Fruit fly (Drosophila melanogaster): ENCODE measurements around the gene cpo.
A peak's percentile ranks its signal among the peaks of the same experiment; 100 is the strongest.

Gene cpo

DNA sequence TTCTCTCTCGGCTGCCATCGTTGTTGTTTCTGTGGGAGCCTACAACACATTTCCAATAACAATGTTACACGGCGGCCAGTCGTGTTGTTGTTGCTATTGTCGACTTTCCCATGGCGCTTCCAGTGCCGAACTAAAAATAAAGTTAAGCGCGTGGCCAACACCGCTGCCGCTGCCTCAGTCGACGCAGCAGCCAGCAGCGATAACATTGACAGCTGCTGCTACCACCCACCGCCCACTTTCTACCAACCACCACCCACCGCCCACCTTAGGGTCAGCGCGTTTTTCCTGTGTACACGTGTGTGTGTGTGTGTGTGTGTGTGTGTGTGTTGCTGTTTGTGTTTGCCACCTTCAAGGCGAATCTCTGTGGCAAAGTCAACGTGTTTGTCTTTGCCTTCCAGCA lies 18.6 kb upstream of the cpo start (continued):
- no peak for TF ChIP-seq corto (GFP tag; optimal IDR thresholded peaks at IDR 0.05)
- no peak for TF ChIP-seq sqz (GFP tag; optimal IDR thresholded peaks at IDR 0.05)
- TF ChIP-seq maf-S (GFP tag; optimal IDR thresholded peaks at IDR 0.05) = no peak
- no peak for TF ChIP-seq CG6654 (GFP tag; optimal IDR thresholded peaks at IDR 0.05)
- no peak for TF ChIP-seq ham (GFP tag; IDR thresholded peaks at IDR 0.05)
- TF ChIP-seq CG11723 (GFP tag; optimal IDR thresholded peaks at IDR 0.05) = no peak
- TF ChIP-seq gce (GFP tag; IDR thresholded peaks at IDR 0.05) = no peak

dm6 chr3R:17902233-17902632 lies 17.4 kb upstream of the cpo start:
- TF ChIP-seq bbx (GFP tag; IDR thresholded peaks at IDR 0.05; ENCODE audit: partially characterized antibody) (peak; percentile 71), chif (GFP tag; optimal IDR thresholded peaks at IDR 0.05) (no peak), CG33213 (GFP tag; optimal IDR thresholded peaks at IDR 0.05) (no peak), CG10462 (GFP tag; optimal IDR thresholded peaks at IDR 0.05) (no peak), CG17912 (GFP tag; optimal IDR thresholded peaks at IDR 0.05) (no peak), chinmo (GFP tag; IDR thresholded peaks at IDR 0.05; ENCODE audit: partially characterized antibody) (0 out of 4 replicates have a peak, but pooled peaks have one; percentile 23), CG6813 (GFP tag; optimal IDR thresholded peaks at IDR 0.05) (no peak), CG8478 (optimal IDR thresholded peaks at IDR 0.05) (peak; percentile 41), BEAF-32 (GFP tag; optimal IDR thresholded peaks at IDR 0.05) (no peak), Bgb (GFP tag; IDR thresholded peaks at IDR 0.05; ENCODE audit: partially characterized antibody) (peak; percentile 45; the same call in 1 of the 2 replicates), Sox100B (GFP tag; optimal IDR thresholded peaks at IDR 0.05) (no peak), CG43689 (GFP tag; IDR thresholded peaks at IDR 0.05) (no peak), NC2α (GFP tag; optimal IDR thresholded peaks at IDR 0.05) (no peak), ewg (GFP tag; optimal IDR thresholded peaks at IDR 0.05) (peak; percentile 90), Hr3 (GFP tag; optimal IDR thresholded peaks at IDR 0.05) (no peak), gt (GFP tag; IDR thresholded peaks at IDR 0.05) (no peak), crol (GFP tag; IDR thresholded peaks at IDR 0.05) (peak; percentile 37; the same call in 1 of the 2 replicates), CG12769 (tag; optimal IDR thresholded peaks at IDR 0.05) (no peak), nerfin-1 (tag; optimal IDR thresholded peaks at IDR 0.05) (peak; percentile 99), CG7963 (GFP tag; IDR thresholded peaks at IDR 0.05; ENCODE audit: partially characterized antibody) (peak; percentile 48; the same call in 2 of the 3 replicates), seq (GFP tag; IDR thresholded peaks at IDR 0.05) (0 out of 2 replicates have a peak, but pooled peaks have one; percentile 12), CG6791 (GFP tag; IDR thresholded peaks at IDR 0.05; ENCODE audit: partially characterized antibody) (peak; percentile 56; the same call in 1 of the 3 replicates), CG2199 (GFP tag; IDR thresholded peaks at IDR 0.05) (no peak), Adf1 (GFP tag; IDR thresholded peaks at IDR 0.05) (peak; percentile 65; the same call in 1 of the 2 replicates), tna (GFP tag; IDR thresholded peaks at IDR 0.05; ENCODE audit: partially characterized antibody) (0 out of 2 replicates have a peak, but pooled peaks have one; percentile 11), Oli (tag; optimal IDR thresholded peaks at IDR 0.05) (no peak), CG42726 (GFP tag; IDR thresholded peaks at IDR 0.05; ENCODE audit: partially characterized antibody) (peak; percentile 48; the same call in 1 of the 2 replicates), grau (tag; optimal IDR thresholded peaks at IDR 0.05) (no peak), Dip2 (GFP tag; IDR thresholded peaks at IDR 0.05) (no peak), Opbp (GFP tag; IDR thresholded peaks at IDR 0.05; ENCODE audit: partially characterized antibody) (peak; percentile 55; the same call in 2 of the 3 replicates)

dm6 chr3R:17905148-17905547 lies 14.5 kb upstream of the cpo start:
- TF ChIP-seq abd-A (tag; optimal IDR thresholded peaks at IDR 0.05) (no peak), Dfd (GFP tag; optimal IDR thresholded peaks at IDR 0.05) (peak in 1 of 2 experiments; percentile 84), lola (GFP tag; optimal IDR thresholded peaks at IDR 0.05) (no peak), dati (GFP tag; IDR thresholded peaks at IDR 0.05) (no peak), CG34224 (GFP tag; IDR thresholded peaks at IDR 0.05; ENCODE audit: partially characterized antibody) (no peak), CG8478 (optimal IDR thresholded peaks at IDR 0.05) (peak; percentile 57), CG9215 (GFP tag; IDR thresholded peaks at IDR 0.05) (0 out of 2 replicates have a peak, but pooled peaks have one; percentile 8), CG4707 (GFP tag; optimal IDR thresholded peaks at IDR 0.05) (no peak)

Data from whole organism, embryonic.